Worm (Caenorhabditis elegans) whole organism, L4/young adult: Measurements from ENCODE around the gene Y73B6A.1.

Experiments used
- dao-5 ChIP-seq: sonication (generic microtip); optimal IDR thresholded peaks from 2 replicates; lab custom pipeline; 2016; ENCODE audit warnings: missing genotype, missing genetic modification characterization, moderate library complexity, missing compliant biosample characterization
- him-1 ChIP-seq: sonication (generic microtip); optimal IDR thresholded peaks from 2 replicates; lab custom pipeline; 2016; ENCODE audit warnings: missing genotype, missing genetic modification reagents, missing genetic modification characterization, missing compliant biosample characterization

DNA sequence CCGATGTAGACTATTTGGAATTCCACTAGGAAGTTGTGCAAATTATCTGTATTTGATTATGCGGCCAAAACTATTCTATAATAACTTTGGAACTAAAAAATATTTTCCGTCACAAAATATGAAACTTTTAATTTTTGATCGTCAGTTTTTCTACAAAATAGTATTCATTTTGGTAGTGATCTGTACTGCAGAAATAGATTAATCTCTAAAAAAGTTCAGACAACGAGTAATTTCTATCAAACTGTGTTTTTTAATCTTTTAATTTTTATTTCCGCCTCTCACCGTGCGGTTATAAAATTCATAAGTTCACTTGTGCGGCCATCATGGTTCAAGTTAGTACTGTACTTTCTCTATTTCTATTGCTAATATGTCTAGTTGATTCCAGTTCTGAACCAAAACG, 29.5 kb downstream of the Y73B6A.1 start, which contains the start of gene C01B10.7:
- TF ChIP-seq him-1 (tag; lab: Kevin White, UChicago) (no peak), dao-5 (tag; lab: Kevin White, UChicago) (no peak)
